Fruit fly (Drosophila melanogaster): ENCODE results near the gene CG11037.
A peak's percentile ranks its signal among the peaks of the same experiment; 100 is the strongest.

CG11037 gene

DNA sequence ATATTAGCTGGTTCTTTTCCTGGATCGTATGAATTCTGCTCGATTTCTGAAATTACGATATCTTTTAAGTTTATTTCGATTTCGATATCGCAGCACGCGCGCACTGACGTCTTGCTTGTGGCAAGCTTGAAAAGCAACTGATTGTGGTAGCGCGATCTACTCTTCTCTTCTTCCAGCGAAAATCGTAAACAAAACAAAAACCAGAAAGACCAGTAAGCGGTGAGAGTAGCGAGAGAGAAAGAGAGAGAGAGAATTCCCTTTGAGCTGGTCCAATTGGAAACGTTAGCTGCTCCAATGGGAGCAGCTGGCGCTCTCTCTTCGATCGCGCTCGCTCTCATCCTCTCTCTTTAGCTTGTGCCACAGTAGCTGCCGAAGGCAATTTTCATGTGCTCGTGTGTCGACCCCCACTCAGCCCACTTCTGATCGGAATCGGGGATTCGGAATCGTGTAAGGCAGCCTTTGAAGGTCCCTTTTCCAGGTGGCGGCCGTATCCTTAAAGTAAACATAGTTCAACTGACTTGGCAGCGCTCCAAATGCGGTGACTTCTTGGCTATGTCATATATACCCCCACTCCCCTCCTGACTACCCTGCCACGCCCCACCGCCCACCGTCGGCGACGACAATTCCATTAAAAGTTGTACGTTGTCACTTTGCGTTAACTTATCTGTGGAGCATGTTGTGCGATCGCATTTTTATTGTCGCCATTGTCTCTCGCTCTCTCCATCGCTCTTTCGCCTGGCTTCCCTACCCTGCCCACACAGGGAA is 11.6 kb downstream of the CG11037 start, which contains the start of gene fng (continued):
- TF ChIP-seq CG8359 (GFP tag; optimal IDR thresholded peaks at IDR 0.05; ENCODE audit: borderline replicate concordance) (peak; percentile 21), Jarid2 (GFP tag; optimal IDR thresholded peaks at IDR 0.05) (peak; percentile 97), Dll (GFP tag; IDR thresholded peaks at IDR 0.05; ENCODE audit: partially characterized antibody) (peak; percentile 67; the same call in 2 of the 4 replicates), CG42726 (GFP tag; IDR thresholded peaks at IDR 0.05; ENCODE audit: partially characterized antibody) (peak; percentile 49; the same call in 1 of the 2 replicates), CG10543 (GFP tag; optimal IDR thresholded peaks at IDR 0.05) (no peak), Sry-δ (GFP tag; optimal IDR thresholded peaks at IDR 0.05) (no peak), nom (GFP tag; optimal IDR thresholded peaks at IDR 0.05) (no peak), CG7745 (tag; optimal IDR thresholded peaks at IDR 0.05) (peak; percentile 10), HLH3B (GFP tag; IDR thresholded peaks at IDR 0.05) (peak; percentile 15; the same call in 1 of the 2 replicates), CG17359 (tag; optimal IDR thresholded peaks at IDR 0.05) (no peak), ato (GFP tag; IDR thresholded peaks at IDR 0.05; ENCODE audit: partially characterized antibody) (no peak), knrl (GFP tag; IDR thresholded peaks at IDR 0.05; ENCODE audit: partially characterized antibody) (no peak), CG17385 (GFP tag; optimal IDR thresholded peaks at IDR 0.05) (peak; percentile 51), Dbx (GFP tag; IDR thresholded peaks at IDR 0.05) (no peak), CG3065 (GFP tag; optimal IDR thresholded peaks at IDR 0.05) (no peak), CG17328 (GFP tag; IDR thresholded peaks at IDR 0.05) (peak; percentile 47; the same call in 1 of the 2 replicates), sens (GFP tag) (peak; percentile 44), hkb (optimal IDR thresholded peaks at IDR 0.05) (no peak), hkb (GFP tag; IDR thresholded peaks at IDR 0.05) (no peak), CG31388 (GFP tag; optimal IDR thresholded peaks at IDR 0.05) (no peak), CG9876 (GFP tag; optimal IDR thresholded peaks at IDR 0.05) (no peak), br (optimal IDR thresholded peaks at IDR 0.05) (no peak), CG11695 (GFP tag; IDR thresholded peaks at IDR 0.05) (peak; percentile 12; the same call in 1 of the 3 replicates), Mrtf (GFP tag; IDR thresholded peaks at IDR 0.05) (no peak), Nf-YC (tag; optimal IDR thresholded peaks at IDR 0.05) (peak; percentile 88)

DNA sequence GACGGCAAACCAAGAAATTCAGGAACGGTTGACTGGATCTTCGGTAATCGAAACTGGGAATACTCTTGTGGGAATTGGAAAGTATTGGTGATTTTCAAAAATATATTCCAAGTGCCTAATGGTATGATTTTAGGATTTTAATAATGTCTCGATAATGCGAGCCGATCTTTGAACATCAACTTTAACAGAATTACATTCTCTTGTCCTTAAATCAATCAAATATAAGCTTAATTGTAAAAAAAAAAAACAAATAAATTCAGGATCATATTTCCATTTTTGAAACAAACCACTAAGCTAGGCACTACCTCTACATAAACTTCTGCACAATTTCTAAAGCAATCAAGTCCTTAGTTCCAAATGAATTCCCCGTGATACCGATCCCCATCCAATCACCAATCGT is 12.8 kb downstream of the CG11037 start:
- TF ChIP-seq CG16815 (GFP tag; optimal IDR thresholded peaks at IDR 0.05) (no peak), z (GFP tag; IDR thresholded peaks at IDR 0.05) (no peak), en (GFP tag; optimal IDR thresholded peaks at IDR 0.05) (no peak), HLH54F (GFP tag; optimal IDR thresholded peaks at IDR 0.05) (no peak), CG13624 (GFP tag; optimal IDR thresholded peaks at IDR 0.05) (no peak), CG10654 (GFP tag; optimal IDR thresholded peaks at IDR 0.05) (no peak)

DNA sequence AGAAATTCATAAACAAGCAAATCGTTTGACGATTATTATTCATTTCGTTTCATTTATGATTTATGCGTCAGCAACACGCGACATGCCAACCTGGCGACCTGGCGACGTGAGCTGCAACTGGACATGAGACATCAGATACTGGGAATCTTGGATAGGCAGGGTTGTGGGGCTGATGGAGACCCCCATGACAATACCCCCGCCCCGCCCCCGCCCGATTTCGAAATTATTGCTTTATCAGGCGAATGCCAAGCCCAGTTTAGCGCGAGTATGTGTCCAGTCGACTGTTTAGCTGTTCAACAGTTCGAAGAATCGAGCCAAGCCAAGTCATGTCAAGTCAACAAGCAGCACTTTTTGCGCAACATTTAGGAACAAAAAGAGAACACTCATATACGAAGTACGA is 14.2 kb downstream of the CG11037 start:
- TF ChIP-seq vvl (GFP tag; IDR thresholded peaks at IDR 0.05) = peak; percentile 16; the same call in 1 of the 2 replicates
- no peak for TF ChIP-seq pnt (GFP tag; optimal IDR thresholded peaks at IDR 0.05)
- TF ChIP-seq dan (GFP tag; IDR thresholded peaks at IDR 0.05) = no peak
- no peak for TF ChIP-seq chm (GFP tag; IDR thresholded peaks at IDR 0.05)
- no peak for TF ChIP-seq kay (GFP tag; optimal IDR thresholded peaks at IDR 0.05)
- no peak for TF ChIP-seq BEAF-32 (GFP tag; optimal IDR thresholded peaks at IDR 0.05)
- no peak for TF ChIP-seq Med (GFP tag)
